Worm (Caenorhabditis elegans): Measurements from ENCODE around the gene C54F6.20.

ce11 chrV:7555875-7556274 lies 31.3 kb downstream of the C54F6.20 start:
- no peak for TF ChIP-seq ztf-29 (GFP tag; IDR thresholded peaks at IDR 0.05)
- no peak for TF ChIP-seq flt-1 (GFP tag; IDR thresholded peaks at IDR 0.05)
